Worm (Caenorhabditis elegans) whole organism, young adult: ENCODE data around the gene C34D1.4.

ENCODE experiments used
- dpl-1 ChIP-seq: fragments of 150-350 bp; optimal IDR thresholded peaks from 2 replicates; lab custom pipeline; 2014; ENCODE audit warnings: missing biosample characterization, missing genetic modification reagents, missing genetic modification characterization
- ets-4 ChIP-seq: fragments of 200-800 bp; sonication (Bioruptor generic); optimal IDR thresholded peaks from 2 replicates; lab custom pipeline; 2018; ENCODE audit warnings: mild to moderate bottlenecking, missing genetic modification characterization, missing compliant biosample characterization
- hmg-20 ChIP-seq: fragments of 200-800 bp; sonication (Bioruptor generic); IDR thresholded peaks from 2 replicates; pipeline ENCODE4 v1.3.6; 2022; ENCODE audit warnings: missing genetic modification reagents, missing genetic modification characterization, missing compliant biosample characterization
- nfyb-1 ChIP-seq: fragments of 200-800 bp; sonication (Bioruptor generic); IDR thresholded peaks from 2 replicates; pipeline ENCODE4 v1.3.6; 2022; ENCODE audit warnings: missing genetic modification reagents, missing genetic modification characterization, missing compliant biosample characterization
- snpc-4 ChIP-seq, 5 experiments: fragments of 150-350 bp in 1 of 5; sonication (generic microtip) in 4 of 5; optimal IDR thresholded peaks; 2 replicates each; lab custom pipeline; 2014 to 2018; ENCODE audit warnings: missing genetic modification characterization in 5 of 5, missing biosample characterization in 3 of 5, antibody characterized with exemption in 2 of 5, mild to moderate bottlenecking in 2 of 5, missing compliant biosample characterization in 2 of 5, missing genotype in 2 of 5, moderate library complexity in 2 of 5, missing genetic modification reagents in 1 of 5

DNA sequence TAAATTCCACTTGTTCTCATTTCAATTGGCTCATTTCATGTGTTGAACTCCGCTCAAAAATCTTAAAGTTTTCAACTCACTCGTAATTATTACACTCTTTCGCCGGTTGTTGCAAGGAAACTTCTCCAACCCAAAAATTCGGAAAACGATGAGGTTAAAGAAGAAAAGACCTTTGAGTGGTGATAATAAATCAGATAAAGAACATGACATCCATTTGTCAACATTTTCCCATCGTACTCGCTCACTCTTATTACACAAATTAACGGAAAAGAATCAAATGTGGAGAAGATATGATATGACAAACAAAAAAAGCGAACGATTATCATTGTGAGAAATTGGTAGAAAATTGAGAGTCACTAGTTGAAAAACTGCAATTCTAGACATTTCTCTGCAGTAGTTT is 26.2 kb upstream of the C34D1.4 start:
- TF ChIP-seq hmg-20 (GFP tag; lab: Robert Waterston, UW) (no peak), dpl-1 (GFP tag; lab: Kevin White, UChicago) (no peak), snpc-4 (GFP tag; optimal IDR thresholded peaks at IDR 0.05; lab: Kevin White, UChicago) (no peak), snpc-4 (tag; optimal IDR thresholded peaks at IDR 0.05; lab: Kevin White, UChicago) (no peak), ets-4 (no peak), nfyb-1 (GFP tag; lab: Robert Waterston, UW) (no peak)
